Fruit fly (Drosophila melanogaster): ENCODE data around the gene CG6441.

- no peak for TF ChIP-seq psq (optimal IDR thresholded peaks at IDR 0.05)
- TF ChIP-seq Myc (optimal IDR thresholded peaks at IDR 0.05), result no peak
- no peak for TF ChIP-seq h (optimal IDR thresholded peaks at IDR 0.05)
- no peak for TF ChIP-seq ttk (optimal IDR thresholded peaks at IDR 0.05)
- no peak for TF ChIP-seq insv (optimal IDR thresholded peaks at IDR 0.05)
- TF ChIP-seq Sin3A (optimal IDR thresholded peaks at IDR 0.05), result no peak
These were observed 40.4 kb upstream of the CG6441 start for dm6 chr2L:7433957-7434736.

Measured in Kc167 (cell line).